Fruit fly (Drosophila melanogaster): ENCODE results near the gene Hf.

- no peak for TF ChIP-seq CTCF (optimal IDR thresholded peaks at IDR 0.05)
- no peak for TF ChIP-seq CG8478 (optimal IDR thresholded peaks at IDR 0.05)
Observed at dm6 chr2L:19917860-19918259, 49.6 kb downstream of the Hf start.

All from S2 (cell line).